Worm (Caenorhabditis elegans) whole organism, late embryonic: ENCODE data around the gene F38C2.7.

Experiments
- C08G9.2 ChIP-seq: sonication (generic microtip); optimal IDR thresholded peaks from 2 replicates; lab custom pipeline; 2016; ENCODE audit warnings: mild to moderate bottlenecking, missing genetic modification characterization, moderate library complexity, missing compliant biosample characterization
- T23F11.4 ChIP-seq: fragments of 200-800 bp; sonication (Bioruptor generic); optimal IDR thresholded peaks from 2 replicates; lab custom pipeline; 2018; ENCODE audit warnings: mild to moderate bottlenecking, missing genetic modification characterization, missing compliant biosample characterization
- ahr-1 ChIP-seq: sonication (generic microtip); optimal IDR thresholded peaks from 2 replicates; lab custom pipeline; 2016; ENCODE audit warnings: missing genetic modification characterization, missing compliant biosample characterization
- ama-1 ChIP-seq: fragments of 150-350 bp; optimal IDR thresholded peaks from 2 replicates; lab custom pipeline; 2014
- ceh-14 ChIP-seq: sonication (generic microtip); optimal IDR thresholded peaks from 2 replicates; lab custom pipeline; 2016; ENCODE audit warnings: missing genotype, missing genetic modification characterization, missing compliant biosample characterization
- ceh-2 ChIP-seq: sonication (generic microtip); optimal IDR thresholded peaks from 2 replicates; lab custom pipeline; 2016; ENCODE audit warnings: missing genotype, missing genetic modification characterization, missing compliant biosample characterization
- ceh-30 ChIP-seq: fragments of 150-350 bp; optimal IDR thresholded peaks from 2 replicates; lab custom pipeline; 2014; ENCODE audit warnings: missing biosample characterization, missing genetic modification characterization
- ceh-34 ChIP-seq: sonication (generic microtip); optimal IDR thresholded peaks from 2 replicates; lab custom pipeline; 2016; ENCODE audit warnings: mild to moderate bottlenecking, missing genetic modification characterization, missing compliant biosample characterization
- ceh-45 ChIP-seq: fragments of 200-800 bp; sonication (Bioruptor generic); IDR thresholded peaks from 2 replicates; pipeline ENCODE4 v1.3.6; 2022; ENCODE audit warnings: missing genetic modification reagents, missing genetic modification characterization, missing compliant biosample characterization
- ceh-9 ChIP-seq: sonication (generic microtip); optimal IDR thresholded peaks from 2 replicates; lab custom pipeline; 2016; ENCODE audit warnings: mild to moderate bottlenecking, missing genetic modification characterization, inconsistent platforms, missing compliant biosample characterization
- dmd-4 ChIP-seq: sonication (generic microtip); optimal IDR thresholded peaks from 2 replicates; lab custom pipeline; 2016; ENCODE audit warnings: borderline replicate concordance, missing genetic modification characterization, missing compliant biosample characterization
- dve-1 ChIP-seq: sonication (generic microtip); optimal IDR thresholded peaks from 2 replicates; lab custom pipeline; 2017; ENCODE audit warnings: antibody characterized with exemption, mild to moderate bottlenecking, missing genetic modification characterization, missing compliant biosample characterization
- fax-1 ChIP-seq: sonication (generic microtip); optimal IDR thresholded peaks from 2 replicates; lab custom pipeline; 2016; ENCODE audit warnings: missing genotype, missing genetic modification characterization, missing compliant biosample characterization
- fkh-10 ChIP-seq: fragments of 150-350 bp; optimal IDR thresholded peaks from 2 replicates; lab custom pipeline; 2014; ENCODE audit warnings: missing biosample characterization, missing genetic modification reagents, missing genetic modification characterization
- fkh-6 ChIP-seq: sonication (generic microtip); optimal IDR thresholded peaks from 2 replicates; lab custom pipeline; 2016; ENCODE audit warnings: missing genetic modification characterization, missing compliant biosample characterization
- hlh-15 ChIP-seq: sonication (generic microtip); optimal IDR thresholded peaks from 2 replicates; lab custom pipeline; 2016; ENCODE audit warnings: missing genetic modification characterization, missing compliant biosample characterization
- hlh-8 ChIP-seq: sonication (generic microtip); optimal IDR thresholded peaks from 2 replicates; lab custom pipeline; 2016; ENCODE audit warnings: missing genotype, missing genetic modification characterization, missing compliant biosample characterization
- nhr-11 ChIP-seq: fragments of 150-350 bp; optimal IDR thresholded peaks from 2 replicates; lab custom pipeline; 2014; ENCODE audit warnings: missing biosample characterization, missing genetic modification characterization
- nhr-232 ChIP-seq: sonication (generic microtip); optimal IDR thresholded peaks from 2 replicates; lab custom pipeline; 2016; ENCODE audit warnings: missing genetic modification characterization, missing compliant biosample characterization
- npax-4 ChIP-seq: sonication (generic microtip); optimal IDR thresholded peaks from 2 replicates; lab custom pipeline; 2016; ENCODE audit warnings: missing genetic modification characterization, missing compliant biosample characterization
- odd-2 ChIP-seq: sonication (generic microtip); optimal IDR thresholded peaks from 2 replicates; lab custom pipeline; 2017; ENCODE audit warnings: antibody characterized with exemption, mild to moderate bottlenecking, missing genetic modification characterization, missing compliant biosample characterization
- pat-9 ChIP-seq: fragments of 200-800 bp; sonication (Bioruptor generic); optimal IDR thresholded peaks from 2 replicates; lab custom pipeline; 2018; ENCODE audit warnings: mild to moderate bottlenecking, missing genetic modification characterization, moderate library complexity, missing compliant biosample characterization
- pha-2 ChIP-seq: sonication (generic microtip); optimal IDR thresholded peaks from 2 replicates; lab custom pipeline; 2017; ENCODE audit warnings: mild to moderate bottlenecking, missing genetic modification characterization, missing compliant biosample characterization
- pha-4 ChIP-seq: fragments of 150-350 bp; optimal IDR thresholded peaks from 2 replicates; lab custom pipeline; 2018; ENCODE audit warnings: missing biosample characterization, missing genetic modification reagents, missing genetic modification characterization
- pros-1 ChIP-seq: fragments of 150-350 bp; optimal IDR thresholded peaks from 2 replicates; lab custom pipeline; 2014; ENCODE audit warnings: missing biosample characterization, missing genetic modification reagents, missing genetic modification characterization
- sdc-2 ChIP-seq: sonication (generic microtip); optimal IDR thresholded peaks from 2 replicates; lab custom pipeline; 2016; ENCODE audit warnings: missing genotype, missing genetic modification characterization, missing compliant biosample characterization
- sox-2 ChIP-seq: fragments of 200-800 bp; sonication (Bioruptor generic); IDR thresholded peaks from 2 replicates; pipeline ENCODE4 v1.3.6; 2022; ENCODE audit warnings: missing genetic modification reagents, missing genetic modification characterization, missing compliant biosample characterization
- tbx-7 ChIP-seq: sonication (generic microtip); optimal IDR thresholded peaks from 2 replicates; lab custom pipeline; 2016; ENCODE audit warnings: missing genotype, missing genetic modification characterization, missing compliant biosample characterization
- unc-3 ChIP-seq, 2 experiments: fragments of 200-800 bp in 1 of 2; sonication (Bioruptor generic) in 1 of 2; sonication (generic microtip) in 1 of 2; conservative IDR thresholded peaks in 1 of 2; optimal IDR thresholded peaks in 1 of 2; 2 replicates each; pipeline versions ENCODE4 v1.3.6 to Lab custom; 2016 to 2022; ENCODE audit warnings: missing compliant biosample characterization in 2 of 2, missing genetic modification characterization in 2 of 2, missing genetic modification reagents in 1 of 2
- unc-55 ChIP-seq: sonication (generic microtip); optimal IDR thresholded peaks from 2 replicates; lab custom pipeline; 2017; ENCODE audit warnings: missing biosample characterization, missing genetic modification reagents, missing genetic modification characterization
- zip-5 ChIP-seq: sonication (generic microtip); optimal IDR thresholded peaks from 2 replicates; lab custom pipeline; 2016; ENCODE audit warnings: missing genetic modification characterization, missing compliant biosample characterization
- ztf-16 ChIP-seq: sonication (generic microtip); optimal IDR thresholded peaks from 2 replicates; lab custom pipeline; 2017; ENCODE audit warnings: missing genetic modification characterization, missing compliant biosample characterization

Gene F38C2.7

DNA sequence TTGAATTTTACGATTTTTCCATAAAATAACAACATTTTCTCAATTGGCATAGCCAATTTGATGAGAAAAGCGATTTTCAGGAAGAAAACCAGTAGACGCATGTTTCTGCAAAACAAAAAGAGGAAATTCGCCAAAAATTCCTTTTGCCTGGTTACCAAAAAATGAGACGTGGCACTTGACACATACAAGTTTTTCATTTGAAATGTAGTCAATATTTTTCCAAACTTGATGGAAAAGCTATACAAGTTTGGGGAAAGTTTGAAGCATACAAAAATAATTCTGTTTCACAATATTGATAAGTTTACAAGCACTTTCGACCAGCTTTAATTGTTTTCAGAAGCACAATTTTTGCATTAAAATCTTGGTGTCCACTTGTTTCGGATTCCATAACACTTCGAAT, 3.4 kb upstream of the F38C2.7 start, which contains the start of gene clec-191:
clec-191 (minus strand) TSS at position 101 of the 400 bp plus-strand sequence.
- no peak for TF ChIP-seq C08G9.2 (tag; lab: Kevin White, UChicago)
- no peak for TF ChIP-seq pha-2
- TF ChIP-seq fkh-10 (GFP tag; lab: Kevin White, UChicago) = no peak
- TF ChIP-seq ceh-2 (tag; lab: Kevin White, UChicago) = no peak
- no peak for TF ChIP-seq ceh-34
- TF ChIP-seq pros-1 (tag; lab: Kevin White, UChicago) = no peak
- TF ChIP-seq pat-9 (tag; lab: Kevin White, UChicago) = no peak
- no peak for TF ChIP-seq ahr-1 (tag; lab: Kevin White, UChicago)
- no peak for TF ChIP-seq T23F11.4 (GFP tag; lab: Kevin White, UChicago)
- TF ChIP-seq unc-3 (GFP tag; conservative IDR thresholded peaks at IDR 0.05; lab: Robert Waterston, UW) = no peak
- no peak for TF ChIP-seq unc-3 (tag; optimal IDR thresholded peaks at IDR 0.05; lab: Kevin White, UChicago)
- TF ChIP-seq ceh-45 (GFP tag; lab: Robert Waterston, UW) = no peak
- no peak for TF ChIP-seq dmd-4 (tag; lab: Kevin White, UChicago)
- no peak for TF ChIP-seq hlh-15 (tag; lab: Kevin White, UChicago)

DNA sequence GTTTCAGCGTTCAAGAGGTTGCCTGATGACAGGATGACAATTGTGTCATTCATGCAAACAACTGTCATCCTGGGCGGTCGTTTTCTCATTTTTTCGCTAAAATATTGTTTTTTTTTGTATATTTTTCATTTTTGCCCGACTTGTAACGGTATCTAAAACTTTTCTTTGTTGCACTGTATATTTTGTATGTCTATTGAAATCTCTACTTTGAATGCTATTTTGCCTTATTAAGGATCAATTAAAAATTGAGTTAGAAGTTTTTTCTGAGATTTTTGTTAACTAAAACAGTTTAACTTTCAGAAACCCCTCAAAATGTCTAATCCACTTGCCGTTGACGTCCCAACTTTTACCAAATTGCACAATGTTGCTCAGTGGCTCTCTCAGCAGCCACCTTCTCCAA, 711 bp upstream of the F38C2.7 start, which contains the start of gene ccch-2:
ccch-2 (plus strand) TSS at position 301 of the 400 bp plus-strand sequence.
- TF ChIP-seq hlh-8 (tag; lab: Kevin White, UChicago) = no peak
- no peak for TF ChIP-seq pros-1 (tag; lab: Kevin White, UChicago)
- no peak for TF ChIP-seq ceh-30 (tag; lab: Kevin White, UChicago)
- no peak for TF ChIP-seq odd-2
- no peak for TF ChIP-seq pha-2
- TF ChIP-seq fax-1 (tag; lab: Kevin White, UChicago) = no peak
- no peak for TF ChIP-seq nhr-232 (tag; lab: Kevin White, UChicago)
- TF ChIP-seq ceh-9 = no peak
- no peak for TF ChIP-seq zip-5 (tag; lab: Kevin White, UChicago)

- TF ChIP-seq tbx-7 (no peak), ceh-30 (tag; lab: Kevin White, UChicago) (no peak), fax-1 (tag; lab: Kevin White, UChicago) (no peak), unc-3 (GFP tag; conservative IDR thresholded peaks at IDR 0.05; lab: Robert Waterston, UW) (no peak), unc-3 (tag; optimal IDR thresholded peaks at IDR 0.05; lab: Kevin White, UChicago) (no peak)
Measured at ce11 chrIV:16270955-16271354, 6.2 kb downstream of the F38C2.7 start, which contains the start of gene F38C2.4. Gene F38C2.4 (plus strand): TSS chrIV:16271255.

ce11 chrIV:16257330-16257729, 19.9 kb downstream of the F38C2.7 start, which contains the start of gene hlh-31:
Gene hlh-31 (plus strand): TSS chrIV:16257630.
- TF ChIP-seq odd-2 (no peak), sdc-2 (no peak), npax-4 (tag; lab: Kevin White, UChicago) (no peak), unc-55 (GFP tag; lab: Kevin White, UChicago) (no peak), pha-2 (no peak), tbx-7 (no peak), ama-1 (lab: Kevin White, UChicago) (no peak), ceh-14 (tag; lab: Kevin White, UChicago) (no peak), sox-2 (GFP tag; lab: Robert Waterston, UW) (no peak)

DNA sequence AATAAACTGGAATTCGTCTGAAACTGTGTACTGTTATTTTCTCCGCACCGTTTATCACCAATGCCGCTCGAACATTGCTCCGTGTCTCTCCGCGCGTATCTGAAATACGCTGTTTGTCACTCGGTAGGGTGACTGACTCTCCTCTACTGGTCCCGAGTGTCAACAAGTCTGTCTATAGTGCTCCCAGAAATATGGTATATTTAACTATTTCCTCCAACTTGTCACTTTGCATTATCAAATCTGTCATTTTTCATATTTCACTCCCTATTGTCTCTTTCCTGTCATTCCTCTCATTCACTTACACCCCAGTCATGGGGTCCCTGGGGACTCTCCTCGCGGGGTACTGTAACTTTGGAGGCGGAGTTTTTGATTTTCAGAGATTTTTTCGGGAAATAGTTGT, 22.7 kb downstream of the F38C2.7 start, which contains the start of gene hlh-17:
hlh-17 (plus strand) TSS at position 301 of the 400 bp plus-strand sequence.
- TF ChIP-seq unc-3 (GFP tag; conservative IDR thresholded peaks at IDR 0.05; lab: Robert Waterston, UW) (no peak), unc-3 (tag; optimal IDR thresholded peaks at IDR 0.05; lab: Kevin White, UChicago) (no peak), hlh-8 (tag; lab: Kevin White, UChicago) (no peak), dve-1 (no peak), ztf-16 (tag; lab: Kevin White, UChicago) (no peak), nhr-11 (tag; lab: Kevin White, UChicago) (no peak), pha-4 (tag; lab: Kevin White, UChicago) (no peak), unc-55 (GFP tag; lab: Kevin White, UChicago) (no peak), npax-4 (tag; lab: Kevin White, UChicago) (no peak), fkh-6 (tag; lab: Kevin White, UChicago) (no peak)
